Worm (Caenorhabditis elegans) whole organism, early embryonic: ENCODE results near the gene Y73F8A.5.

Experiments used
- B0310.2 ChIP-seq: sonication (generic microtip); optimal IDR thresholded peaks from 2 replicates; lab custom pipeline; 2016; ENCODE audit warnings: mild to moderate bottlenecking, missing genetic modification characterization, missing compliant biosample characterization
- F13C5.2 ChIP-seq: sonication (generic microtip); optimal IDR thresholded peaks from 2 replicates; lab custom pipeline; 2017; ENCODE audit warnings: mild to moderate bottlenecking, missing genetic modification characterization, inconsistent platforms, missing compliant biosample characterization
- aly-1 ChIP-seq: sonication (generic microtip); optimal IDR thresholded peaks from 2 replicates; lab custom pipeline; 2016; ENCODE audit warnings: missing genetic modification characterization, missing compliant biosample characterization
- ama-1 ChIP-seq: fragments of 150-350 bp; optimal IDR thresholded peaks from 2 replicates; lab custom pipeline; 2014
- ceh-13 ChIP-seq: fragments of 200-800 bp; sonication (Bioruptor generic); optimal IDR thresholded peaks from 2 replicates; lab custom pipeline; 2018; ENCODE audit warnings: mild to moderate bottlenecking, missing genetic modification characterization, missing compliant biosample characterization
- ceh-36 ChIP-seq: sonication (generic microtip); optimal IDR thresholded peaks from 2 replicates; lab custom pipeline; 2016; ENCODE audit warnings: missing genetic modification characterization, inconsistent platforms, missing compliant biosample characterization
- ets-7 ChIP-seq: sonication (generic microtip); optimal IDR thresholded peaks from 2 replicates; lab custom pipeline; 2016; ENCODE audit warnings: missing genotype, missing genetic modification characterization, missing compliant biosample characterization
- flt-1 ChIP-seq: fragments of 200-800 bp; sonication (Bioruptor generic); IDR thresholded peaks from 2 replicates; pipeline ENCODE4 v1.3.6; 2022; ENCODE audit warnings: missing genetic modification characterization, missing compliant biosample characterization
- hmbx-1 ChIP-seq: sonication (generic microtip); optimal IDR thresholded peaks from 2 replicates; lab custom pipeline; 2016; ENCODE audit warnings: mild to moderate bottlenecking, missing genetic modification characterization, missing compliant biosample characterization
- hmg-4 ChIP-seq: fragments of 200-800 bp; sonication (Bioruptor generic); optimal IDR thresholded peaks from 2 replicates; lab custom pipeline; 2018; ENCODE audit warnings: mild to moderate bottlenecking, missing genetic modification characterization, missing compliant biosample characterization
- pes-1 ChIP-seq: fragments of 200-800 bp; sonication (Bioruptor generic); IDR thresholded peaks from 2 replicates; pipeline ENCODE4 v1.3.6; 2022; ENCODE audit warnings: missing genetic modification reagents, missing genetic modification characterization, missing compliant biosample characterization
- scrt-1 ChIP-seq: fragments of 200-800 bp; sonication (Bioruptor generic); IDR thresholded peaks from 2 replicates; pipeline ENCODE4 v1.3.6; 2022; ENCODE audit warnings: missing genetic modification characterization, missing compliant biosample characterization
- sea-1 ChIP-seq: fragments of 200-800 bp; sonication (Bioruptor generic); conservative IDR thresholded peaks from 2 replicates; pipeline ENCODE4 v1.3.6; 2022; ENCODE audit warnings: missing genetic modification characterization, missing compliant biosample characterization
- tra-4 ChIP-seq: sonication (generic microtip); optimal IDR thresholded peaks from 2 replicates; lab custom pipeline; 2017; ENCODE audit warnings: missing genetic modification characterization, missing compliant biosample characterization

- TF ChIP-seq hmg-4 (GFP tag; lab: Kevin White, UChicago) (no peak), hmbx-1 (no peak), scrt-1 (GFP tag; lab: Robert Waterston, UW) (no peak), ama-1 (no peak), sea-1 (GFP tag; lab: Robert Waterston, UW) (no peak), aly-1 (tag; lab: Kevin White, UChicago) (no peak), ceh-36 (tag; lab: Kevin White, UChicago) (no peak), ceh-13 (GFP tag; lab: Kevin White, UChicago) (no peak), pes-1 (GFP tag; lab: Robert Waterston, UW) (no peak), F13C5.2 (no peak), tra-4 (tag; lab: Kevin White, UChicago) (no peak), ets-7 (no peak), B0310.2 (tag; lab: Kevin White, UChicago) (no peak), flt-1 (no peak)
Observed at ce11 chrIV:15210482-15210881, 49.2 kb upstream of the Y73F8A.5 start.
